Worm (Caenorhabditis elegans) whole organism, mixed stage, embryonic: ENCODE data around the gene M03B6.4.

ENCODE experiments used
- M03D4.4 ChIP-seq: sonication (generic microtip); optimal IDR thresholded peaks from 2 replicates; lab custom pipeline; 2017; ENCODE audit warnings: mild to moderate bottlenecking, missing genetic modification characterization, missing compliant biosample characterization
- bed-3 ChIP-seq: fragments of 200-800 bp; sonication (Bioruptor generic); optimal IDR thresholded peaks from 3 replicates; lab custom pipeline; 2018; ENCODE audit warnings: mild to moderate bottlenecking, missing genetic modification characterization, moderate library complexity, missing compliant biosample characterization
- blmp-1 ChIP-seq: fragments of 150-350 bp; optimal IDR thresholded peaks from 2 replicates; lab custom pipeline; 2014; ENCODE audit warnings: missing biosample characterization, missing genetic modification characterization
- ceh-39 ChIP-seq: fragments of 150-350 bp; optimal IDR thresholded peaks from 2 replicates; lab custom pipeline; 2014; ENCODE audit warnings: missing biosample characterization, missing genetic modification characterization
- ceh-43 ChIP-seq: fragments of 200-800 bp; sonication (Bioruptor generic); optimal IDR thresholded peaks from 2 replicates; lab custom pipeline; 2018; ENCODE audit warnings: mild to moderate bottlenecking, missing genetic modification characterization, moderate library complexity, missing compliant biosample characterization
- ceh-83 ChIP-seq: fragments of 200-800 bp; sonication (Bioruptor generic); optimal IDR thresholded peaks from 2 replicates; lab custom pipeline; 2018; ENCODE audit warnings: mild to moderate bottlenecking, missing genetic modification characterization, missing compliant biosample characterization
- ces-1 ChIP-seq: fragments of 150-350 bp; optimal IDR thresholded peaks from 2 replicates; lab custom pipeline; 2014; ENCODE audit warnings: missing biosample characterization, missing genetic modification reagents, missing genetic modification characterization
- cnd-1 ChIP-seq: fragments of 200-800 bp; sonication (Bioruptor generic); optimal IDR thresholded peaks from 2 replicates; lab custom pipeline; 2018; ENCODE audit warnings: mild to moderate bottlenecking, missing genetic modification characterization, missing compliant biosample characterization
- drap-1 ChIP-seq: fragments of 200-800 bp; sonication (Bioruptor generic); optimal IDR thresholded peaks from 3 replicates; lab custom pipeline; 2018; ENCODE audit warnings: mild to moderate bottlenecking, missing genetic modification characterization, missing compliant biosample characterization
- elt-3 ChIP-seq: fragments of 150-350 bp; optimal IDR thresholded peaks from 2 replicates; lab custom pipeline; 2014; ENCODE audit warnings: missing biosample characterization, missing genetic modification characterization
- flh-1 ChIP-seq: fragments of 200-800 bp; sonication (Bioruptor generic); optimal IDR thresholded peaks from 2 replicates; lab custom pipeline; 2018; ENCODE audit warnings: mild to moderate bottlenecking, missing genetic modification characterization, moderate library complexity, missing compliant biosample characterization
- ham-2 ChIP-seq: fragments of 200-800 bp; sonication (Bioruptor generic); optimal IDR thresholded peaks from 2 replicates; lab custom pipeline; 2018; ENCODE audit warnings: mild to moderate bottlenecking, missing genetic modification characterization, missing compliant biosample characterization
- hlh-1 ChIP-seq: fragments of 150-350 bp; optimal IDR thresholded peaks from 2 replicates; lab custom pipeline; 2014; ENCODE audit warnings: missing biosample characterization, missing genetic modification reagents, missing genetic modification characterization
- lin-13 ChIP-seq: fragments of 150-350 bp; optimal IDR thresholded peaks from 2 replicates; lab custom pipeline; 2014; ENCODE audit warnings: missing biosample characterization, missing genetic modification characterization
- lsy-2 ChIP-seq: fragments of 150-350 bp; optimal IDR thresholded peaks from 2 replicates; lab custom pipeline; 2014; ENCODE audit warnings: missing biosample characterization, missing genetic modification characterization
- mab-5 ChIP-seq: fragments of 150-350 bp; optimal IDR thresholded peaks from 2 replicates; lab custom pipeline; 2014; ENCODE audit warnings: missing biosample characterization, missing genetic modification characterization
- mep-1 ChIP-seq: fragments of 150-350 bp; optimal IDR thresholded peaks from 2 replicates; lab custom pipeline; 2017; ENCODE audit warnings: missing biosample characterization, missing genetic modification reagents, missing genetic modification characterization, inconsistent platforms
- mls-2 ChIP-seq: sonication (generic microtip); optimal IDR thresholded peaks from 2 replicates; lab custom pipeline; 2016; ENCODE audit warnings: mild to moderate bottlenecking, missing genetic modification characterization, moderate library complexity, missing compliant biosample characterization
- nhr-2 ChIP-seq: fragments of 150-350 bp; optimal IDR thresholded peaks from 2 replicates; lab custom pipeline; 2014; ENCODE audit warnings: missing biosample characterization, missing genetic modification characterization
- nhr-237 ChIP-seq: fragments of 150-350 bp; optimal IDR thresholded peaks from 2 replicates; lab custom pipeline; 2014; ENCODE audit warnings: missing biosample characterization, missing genetic modification characterization
- nhr-28 ChIP-seq: fragments of 150-350 bp; optimal IDR thresholded peaks from 2 replicates; lab custom pipeline; 2014; ENCODE audit warnings: missing biosample characterization, missing genetic modification characterization
- nhr-76 ChIP-seq: sonication (generic microtip); optimal IDR thresholded peaks from 2 replicates; lab custom pipeline; 2017; ENCODE audit warnings: missing biosample characterization, missing genetic modification characterization
- pha-4 ChIP-seq: fragments of 150-350 bp; optimal IDR thresholded peaks from 2 replicates; lab custom pipeline; 2018; ENCODE audit warnings: missing biosample characterization, missing genetic modification reagents, missing genetic modification characterization
- sem-2 ChIP-seq: fragments of 200-800 bp; sonication (Bioruptor generic); optimal IDR thresholded peaks from 2 replicates; lab custom pipeline; 2018; ENCODE audit warnings: mild to moderate bottlenecking, missing genetic modification characterization, missing compliant biosample characterization
- snpc-4 ChIP-seq: fragments of 150-350 bp; optimal IDR thresholded peaks from 2 replicates; lab custom pipeline; 2014; ENCODE audit warnings: missing biosample characterization, missing genetic modification characterization
- sptf-1 ChIP-seq: sonication (generic microtip); optimal IDR thresholded peaks from 2 replicates; lab custom pipeline; 2017; ENCODE audit warnings: mild to moderate bottlenecking, missing genetic modification characterization, moderate library complexity, missing compliant biosample characterization
- tbx-8 ChIP-seq: fragments of 200-800 bp; sonication (Bioruptor generic); optimal IDR thresholded peaks from 2 replicates; lab custom pipeline; 2018; ENCODE audit warnings: mild to moderate bottlenecking, missing genetic modification characterization, moderate library complexity, missing compliant biosample characterization
- unc-120 ChIP-seq: sonication (generic microtip); optimal IDR thresholded peaks from 2 replicates; lab custom pipeline; 2017; ENCODE audit warnings: missing genetic modification characterization, missing compliant biosample characterization; ENCODE audit not compliant: poor library complexity, severe bottlenecking
- unc-39 ChIP-seq: fragments of 150-350 bp; optimal IDR thresholded peaks from 2 replicates; lab custom pipeline; 2014; ENCODE audit warnings: missing biosample characterization, missing genetic modification characterization
- unc-62 ChIP-seq: fragments of 150-350 bp; optimal IDR thresholded peaks from 2 replicates; lab custom pipeline; 2014; ENCODE audit warnings: missing biosample characterization, missing genetic modification reagents, missing genetic modification characterization
- zip-8 ChIP-seq: fragments of 150-350 bp; optimal IDR thresholded peaks from 2 replicates; lab custom pipeline; 2014; ENCODE audit warnings: missing biosample characterization, missing genetic modification characterization
- ztf-11 ChIP-seq: fragments of 150-350 bp; optimal IDR thresholded peaks from 2 replicates; lab custom pipeline; 2014; ENCODE audit warnings: missing biosample characterization, missing genetic modification characterization

The M03B6.4 gene

ce11 chrX:13882639-13883038 is 24.0 kb downstream of the M03B6.4 start, which contains the start of gene hlb-1:
TSS of gene hlb-1 (minus strand) at chrX:13882739.
- TF ChIP-seq bed-3 (GFP tag; lab: Kevin White, UChicago) (no peak), cnd-1 (tag; lab: Kevin White, UChicago) (no peak), ztf-11 (tag; lab: Kevin White, UChicago) (no peak), lin-13 (no peak), nhr-28 (no peak), ceh-83 (no peak), nhr-76 (tag; lab: Kevin White, UChicago) (no peak), mep-1 (tag; lab: Kevin White, UChicago) (no peak), mab-5 (tag; lab: Kevin White, UChicago) (no peak), zip-8 (tag; lab: Kevin White, UChicago) (no peak), blmp-1 (no peak), drap-1 (GFP tag; lab: Kevin White, UChicago) (no peak), M03D4.4 (no peak), ces-1 (no peak), mls-2 (tag; lab: Kevin White, UChicago) (no peak), pha-4 (tag; lab: Kevin White, UChicago) (no peak), snpc-4 (tag; lab: Kevin White, UChicago) (no peak), flh-1 (GFP tag; lab: Kevin White, UChicago) (no peak), ceh-43 (GFP tag; lab: Kevin White, UChicago) (no peak)

- TF ChIP-seq unc-120 (tag; lab: Kevin White, UChicago) (no peak), ceh-43 (GFP tag; lab: Kevin White, UChicago) (no peak), ces-1 (no peak), mep-1 (tag; lab: Kevin White, UChicago) (no peak), nhr-2 (tag; lab: Kevin White, UChicago) (no peak), sem-2 (no peak), mls-2 (tag; lab: Kevin White, UChicago) (no peak), ceh-39 (tag; lab: Kevin White, UChicago) (no peak), zip-8 (tag; lab: Kevin White, UChicago) (no peak), nhr-237 (tag; lab: Kevin White, UChicago) (no peak), drap-1 (GFP tag; lab: Kevin White, UChicago) (no peak), M03D4.4 (no peak), unc-62 (GFP tag; lab: Kevin White, UChicago) (no peak), ham-2 (GFP tag; lab: Kevin White, UChicago) (no peak), sptf-1 (tag; lab: Kevin White, UChicago) (no peak), lsy-2 (tag; lab: Kevin White, UChicago) (no peak)
These were observed 25.5 kb downstream of the M03B6.4 start for ce11 chrX:13884157-13884556.

ce11 chrX:13885131-13885530 is 26.5 kb downstream of the M03B6.4 start:
- TF ChIP-seq mls-2 (tag; lab: Kevin White, UChicago), result no peak
- no peak for TF ChIP-seq ceh-43 (GFP tag; lab: Kevin White, UChicago)
- no peak for TF ChIP-seq unc-120 (tag; lab: Kevin White, UChicago)
- TF ChIP-seq nhr-28, result no peak
- no peak for TF ChIP-seq tbx-8
- TF ChIP-seq nhr-76 (tag; lab: Kevin White, UChicago), result no peak
- TF ChIP-seq ceh-39 (tag; lab: Kevin White, UChicago), result no peak
- TF ChIP-seq sem-2, result no peak
- no peak for TF ChIP-seq blmp-1
- no peak for TF ChIP-seq ceh-83
- TF ChIP-seq drap-1 (GFP tag; lab: Kevin White, UChicago), result no peak
- TF ChIP-seq ces-1, result no peak
- TF ChIP-seq mep-1 (tag; lab: Kevin White, UChicago), result no peak
- TF ChIP-seq pha-4 (tag; lab: Kevin White, UChicago), result no peak
- TF ChIP-seq lin-13, result no peak
- TF ChIP-seq lsy-2 (tag; lab: Kevin White, UChicago), result no peak
- no peak for TF ChIP-seq nhr-237 (tag; lab: Kevin White, UChicago)

ce11 chrX:13886195-13886594 is 27.6 kb downstream of the M03B6.4 start:
- TF ChIP-seq nhr-76 (tag; lab: Kevin White, UChicago), result no peak
- peak; percentile 17 for TF ChIP-seq nhr-2 (tag; lab: Kevin White, UChicago)

- TF ChIP-seq elt-3 (tag; lab: Kevin White, UChicago), result no peak
- TF ChIP-seq unc-39 (tag; lab: Kevin White, UChicago), result no peak
- no peak for TF ChIP-seq mls-2 (tag; lab: Kevin White, UChicago)
- no peak for TF ChIP-seq lin-13
- no peak for TF ChIP-seq flh-1 (GFP tag; lab: Kevin White, UChicago)
- no peak for TF ChIP-seq M03D4.4
- no peak for TF ChIP-seq ces-1
- TF ChIP-seq hlh-1, result no peak
- no peak for TF ChIP-seq nhr-2 (tag; lab: Kevin White, UChicago)
- no peak for TF ChIP-seq sem-2
These were observed 34.6 kb downstream of the M03B6.4 start, which contains the start of gene sra-37 for ce11 chrX:13893256-13893655. TSS of gene sra-37 (minus strand) at chrX:13893356.
